Worm (Caenorhabditis elegans) whole organism, L2 larva: Measurements from ENCODE around the gene C29F9.5.

ENCODE experiments used
- C34F6.9 ChIP-seq: fragments of 150-350 bp; optimal IDR thresholded peaks from 2 replicates; lab custom pipeline; 2014; ENCODE audit warnings: missing biosample characterization, missing genetic modification characterization
- F13H6.1 ChIP-seq: sonication (generic microtip); optimal IDR thresholded peaks from 2 replicates; lab custom pipeline; 2016; ENCODE audit warnings: missing genetic modification characterization, missing compliant biosample characterization
- R02D3.7 ChIP-seq: fragments of 150-350 bp; optimal IDR thresholded peaks from 2 replicates; lab custom pipeline; 2014; ENCODE audit warnings: missing biosample characterization, missing genetic modification characterization
- Y55F3AM.14 ChIP-seq: fragments of 200-800 bp; sonication (Bioruptor generic); optimal IDR thresholded peaks from 2 replicates; lab custom pipeline; 2018; ENCODE audit warnings: mild to moderate bottlenecking, missing genetic modification characterization, missing compliant biosample characterization
- ZK546.5 ChIP-seq: sonication (generic microtip); optimal IDR thresholded peaks from 2 replicates; lab custom pipeline; 2017; ENCODE audit warnings: missing biosample characterization, missing genetic modification characterization
- alr-1 ChIP-seq: fragments of 150-350 bp; optimal IDR thresholded peaks from 2 replicates; lab custom pipeline; 2014; ENCODE audit warnings: missing biosample characterization, missing genetic modification characterization
- aly-2 ChIP-seq: fragments of 150-350 bp; optimal IDR thresholded peaks from 2 replicates; lab custom pipeline; 2014; ENCODE audit warnings: missing biosample characterization, missing genetic modification characterization
- ama-1 ChIP-seq: fragments of 150-350 bp; optimal IDR thresholded peaks from 2 replicates; lab custom pipeline; 2018; ENCODE audit warnings: inconsistent platforms
- blmp-1 ChIP-seq: sonication (generic microtip); optimal IDR thresholded peaks from 2 replicates; lab custom pipeline; 2017; ENCODE audit warnings: missing genetic modification characterization, mild to moderate bottlenecking, missing compliant biosample characterization, antibody characterized with exemption, moderate library complexity; ENCODE audit not compliant: insufficient read depth
- ceh-16 ChIP-seq: fragments of 150-350 bp; optimal IDR thresholded peaks from 2 replicates; lab custom pipeline; 2014; ENCODE audit warnings: missing biosample characterization, missing genetic modification characterization
- ceh-82 ChIP-seq: fragments of 150-350 bp; optimal IDR thresholded peaks from 2 replicates; lab custom pipeline; 2014; ENCODE audit warnings: missing biosample characterization, missing genetic modification characterization
- crh-2 ChIP-seq: sonication (generic microtip); optimal IDR thresholded peaks from 2 replicates; lab custom pipeline; 2017; ENCODE audit warnings: missing biosample characterization, missing genetic modification characterization
- dmd-4 ChIP-seq: sonication (generic microtip); optimal IDR thresholded peaks from 2 replicates; lab custom pipeline; 2017; ENCODE audit warnings: missing biosample characterization, missing genetic modification characterization
- egl-27 ChIP-seq: sonication (generic microtip); optimal IDR thresholded peaks from 3 replicates; lab custom pipeline; 2017; ENCODE audit warnings: missing biosample characterization, missing genetic modification reagents, missing genetic modification characterization
- elt-1 ChIP-seq: fragments of 150-350 bp; optimal IDR thresholded peaks from 2 replicates; lab custom pipeline; 2014; ENCODE audit warnings: missing biosample characterization, missing genetic modification characterization
- elt-3 ChIP-seq: sonication (generic microtip); optimal IDR thresholded peaks from 2 replicates; lab custom pipeline; 2017; ENCODE audit warnings: missing biosample characterization, missing genetic modification characterization
- fos-1 ChIP-seq: fragments of 150-350 bp; optimal IDR thresholded peaks from 2 replicates; lab custom pipeline; 2014; ENCODE audit warnings: missing biosample characterization, missing genetic modification characterization
- gmeb-1 ChIP-seq: fragments of 150-350 bp; optimal IDR thresholded peaks from 2 replicates; lab custom pipeline; 2014; ENCODE audit warnings: missing biosample characterization, missing genetic modification characterization
- lin-11 ChIP-seq: fragments of 150-350 bp; sonication (generic microtip); optimal IDR thresholded peaks from 2 replicates; lab custom pipeline; 2014; ENCODE audit warnings: missing biosample characterization, missing genetic modification characterization, inconsistent platforms, mixed read lengths
- lin-13 ChIP-seq: fragments of 150-350 bp; optimal IDR thresholded peaks from 2 replicates; lab custom pipeline; 2014; ENCODE audit warnings: missing biosample characterization, missing genetic modification reagents, missing genetic modification characterization
- lin-39 ChIP-seq: fragments of 150-350 bp; optimal IDR thresholded peaks from 2 replicates; lab custom pipeline; 2014; ENCODE audit warnings: missing biosample characterization, missing genetic modification reagents, missing genetic modification characterization
- lsy-2 ChIP-seq, 2 experiments: fragments of 150-350 bp in 1 of 2; sonication (generic microtip) in 1 of 2; optimal IDR thresholded peaks; 2 replicates each; lab custom pipeline; 2014 to 2017; ENCODE audit warnings: missing biosample characterization in 2 of 2, missing genetic modification characterization in 2 of 2
- mab-5 ChIP-seq: fragments of 150-350 bp; optimal IDR thresholded peaks from 2 replicates; lab custom pipeline; 2014; ENCODE audit warnings: missing biosample characterization, missing genetic modification characterization
- mbf-1 ChIP-seq: sonication (generic microtip); optimal IDR thresholded peaks from 2 replicates; lab custom pipeline; 2017; ENCODE audit warnings: missing biosample characterization, missing genetic modification characterization
- mdl-1 ChIP-seq, 2 experiments: fragments of 150-350 bp in 1 of 2; sonication (generic microtip) in 1 of 2; optimal IDR thresholded peaks; 2 replicates each; lab custom pipeline; 2017; ENCODE audit warnings: missing biosample characterization in 2 of 2, missing genetic modification characterization in 2 of 2
- nhr-10 ChIP-seq: sonication (generic microtip); optimal IDR thresholded peaks from 2 replicates; lab custom pipeline; 2017; ENCODE audit warnings: missing biosample characterization, missing genetic modification characterization
- nhr-11 ChIP-seq: fragments of 150-350 bp; optimal IDR thresholded peaks from 2 replicates; lab custom pipeline; 2014; ENCODE audit warnings: missing biosample characterization, missing genetic modification characterization
- nhr-12 ChIP-seq: fragments of 150-350 bp; optimal IDR thresholded peaks from 2 replicates; lab custom pipeline; 2014; ENCODE audit warnings: missing biosample characterization, missing genetic modification characterization
- nhr-129 ChIP-seq: fragments of 150-350 bp; optimal IDR thresholded peaks from 2 replicates; lab custom pipeline; 2014; ENCODE audit warnings: missing biosample characterization, missing genetic modification characterization
- nhr-21 ChIP-seq: fragments of 150-350 bp; optimal IDR thresholded peaks from 2 replicates; lab custom pipeline; 2014; ENCODE audit warnings: missing biosample characterization, missing genetic modification characterization
- nhr-23 ChIP-seq: fragments of 150-350 bp; optimal IDR thresholded peaks from 2 replicates; lab custom pipeline; 2014; ENCODE audit warnings: missing biosample characterization, missing genetic modification reagents, missing genetic modification characterization
- nhr-237 ChIP-seq: fragments of 150-350 bp; optimal IDR thresholded peaks from 2 replicates; lab custom pipeline; 2014; ENCODE audit warnings: missing biosample characterization, missing genetic modification characterization
- nhr-25 ChIP-seq: fragments of 150-350 bp; sonication (generic microtip); optimal IDR thresholded peaks from 3 replicates; lab custom pipeline; 2014; ENCODE audit warnings: missing biosample characterization, missing genetic modification characterization
- nhr-6 ChIP-seq: fragments of 150-350 bp; optimal IDR thresholded peaks from 2 replicates; lab custom pipeline; 2014; ENCODE audit warnings: missing biosample characterization, missing genetic modification characterization
- nhr-77 ChIP-seq: fragments of 150-350 bp; optimal IDR thresholded peaks from 2 replicates; lab custom pipeline; 2014; ENCODE audit warnings: missing biosample characterization, missing genetic modification characterization
- peb-1 ChIP-seq: fragments of 150-350 bp; optimal IDR thresholded peaks from 2 replicates; lab custom pipeline; 2014; ENCODE audit warnings: missing biosample characterization, missing genetic modification characterization
- sem-4 ChIP-seq: fragments of 150-350 bp; optimal IDR thresholded peaks from 2 replicates; lab custom pipeline; 2014; ENCODE audit warnings: missing biosample characterization, missing genetic modification reagents, missing genetic modification characterization
- skn-1 ChIP-seq: sonication (generic microtip); optimal IDR thresholded peaks from 2 replicates; lab custom pipeline; 2017; ENCODE audit warnings: missing biosample characterization, missing genetic modification characterization
- sma-3 ChIP-seq: sonication (generic microtip); optimal IDR thresholded peaks from 2 replicates; lab custom pipeline; 2016; ENCODE audit warnings: missing genetic modification reagents, missing genetic modification characterization, missing compliant biosample characterization
- sma-9 ChIP-seq, 2 experiments: fragments of 150-350 bp in 1 of 2; sonication (generic microtip) in 1 of 2; optimal IDR thresholded peaks; 2 replicates each; lab custom pipeline; 2014 to 2016; ENCODE audit warnings: missing genetic modification characterization in 2 of 2, mild to moderate bottlenecking in 1 of 2, missing biosample characterization in 1 of 2, missing compliant biosample characterization in 1 of 2, missing genetic modification reagents in 1 of 2, moderate library complexity in 1 of 2
- snpc-4 ChIP-seq: fragments of 150-350 bp; optimal IDR thresholded peaks from 2 replicates; lab custom pipeline; 2014; ENCODE audit warnings: missing biosample characterization, missing genetic modification characterization
- unc-39 ChIP-seq: fragments of 150-350 bp; optimal IDR thresholded peaks from 2 replicates; lab custom pipeline; 2014; ENCODE audit warnings: missing biosample characterization, missing genetic modification characterization
- unc-55 ChIP-seq: fragments of 150-350 bp; sonication (generic microtip); optimal IDR thresholded peaks from 3 replicates; lab custom pipeline; 2014; ENCODE audit warnings: missing biosample characterization, missing genetic modification reagents, missing genetic modification characterization
- unc-62 ChIP-seq: fragments of 150-350 bp; optimal IDR thresholded peaks from 2 replicates; lab custom pipeline; 2014; ENCODE audit warnings: missing biosample characterization, missing genetic modification reagents, missing genetic modification characterization
- zag-1 ChIP-seq: fragments of 150-350 bp; optimal IDR thresholded peaks from 2 replicates; lab custom pipeline; 2014; ENCODE audit warnings: missing biosample characterization, missing genetic modification characterization
- ztf-1 ChIP-seq: fragments of 200-800 bp; sonication (Bioruptor generic); conservative IDR thresholded peaks from 2 replicates; pipeline ENCODE4 v1.3.6; 2022; ENCODE audit warnings: missing genetic modification characterization, missing compliant biosample characterization
- ztf-11 ChIP-seq: sonication (generic microtip); optimal IDR thresholded peaks from 2 replicates; lab custom pipeline; 2017; ENCODE audit warnings: missing biosample characterization, missing genetic modification characterization
- ztf-4 ChIP-seq: fragments of 150-350 bp; optimal IDR thresholded peaks from 2 replicates; lab custom pipeline; 2014; ENCODE audit warnings: missing biosample characterization, missing genetic modification characterization

C29F9.5 gene

ce11 chrIII:87183-87582 is 30.1 kb upstream of the C29F9.5 start, which contains the start of the genes F54C4.4 and mrpl-40:
F54C4.4 (minus strand) TSS chrIII:87381.
mrpl-40 (plus strand) TSS chrIII:87559.
- TF ChIP-seq crh-2 (tag; lab: Kevin White, UChicago) (peak; percentile 64), skn-1 (tag; lab: Kevin White, UChicago) (no peak), ama-1 (no peak), nhr-12 (no peak), nhr-77 (tag; lab: Kevin White, UChicago) (no peak), alr-1 (no peak), ceh-82 (no peak), zag-1 (tag; lab: Kevin White, UChicago) (no peak), nhr-25 (tag; lab: Kevin White, UChicago) (peak; percentile 37), mab-5 (tag; lab: Kevin White, UChicago) (peak; percentile 33), ZK546.5 (tag; lab: Kevin White, UChicago) (no peak), elt-3 (tag; lab: Kevin White, UChicago) (no peak), nhr-6 (tag; lab: Kevin White, UChicago) (no peak), lin-13 (GFP tag; lab: Kevin White, UChicago) (peak; percentile 80), elt-1 (tag; lab: Kevin White, UChicago) (no peak), blmp-1 (tag; lab: Kevin White, UChicago) (peak; percentile 8), mdl-1 (tag; optimal IDR thresholded peaks at IDR 0.05; lab: Kevin White, UChicago) (no peak), aly-2 (tag; lab: Kevin White, UChicago) (no peak), nhr-10 (tag; lab: Kevin White, UChicago) (no peak), ceh-16 (tag; lab: Kevin White, UChicago) (peak; percentile 43), sma-9 (GFP tag; optimal IDR thresholded peaks at IDR 0.05; lab: Kevin White, UChicago) (peak; percentile 16), sma-9 (tag; optimal IDR thresholded peaks at IDR 0.05; lab: Kevin White, UChicago) (no peak), ztf-11 (tag; lab: Kevin White, UChicago) (no peak), dmd-4 (tag; lab: Kevin White, UChicago) (no peak), unc-55 (GFP tag; lab: Kevin White, UChicago) (peak; percentile 81), gmeb-1 (tag; lab: Kevin White, UChicago) (peak; percentile 73), snpc-4 (tag; lab: Kevin White, UChicago) (peak; percentile 21), nhr-21 (tag; lab: Kevin White, UChicago) (peak; percentile 49), nhr-129 (tag; lab: Kevin White, UChicago) (peak; percentile 54), nhr-23 (tag; lab: Kevin White, UChicago) (no peak), lin-11 (peak; percentile 20), ztf-1 (GFP tag; lab: Robert Waterston, UW) (no peak), egl-27 (tag; lab: Kevin White, UChicago) (peak; percentile 53), unc-39 (tag; lab: Kevin White, UChicago) (no peak), lsy-2 (tag; optimal IDR thresholded peaks at IDR 0.05; lab: Kevin White, UChicago) (peak; percentile 56 to 82), sem-4 (no peak), mbf-1 (tag; lab: Kevin White, UChicago) (no peak), F13H6.1 (tag; lab: Kevin White, UChicago) (peak; percentile 56), lin-39 (tag; lab: Kevin White, UChicago) (no peak), nhr-11 (tag; lab: Kevin White, UChicago) (no peak), C34F6.9 (tag; lab: Kevin White, UChicago) (peak; percentile 73), nhr-237 (tag; lab: Kevin White, UChicago) (no peak), unc-62 (GFP tag; lab: Kevin White, UChicago) (no peak), ztf-4 (tag; lab: Kevin White, UChicago) (no peak), R02D3.7 (tag; lab: Kevin White, UChicago) (peak; percentile 94), Y55F3AM.14 (no peak), peb-1 (tag; lab: Kevin White, UChicago) (no peak), sma-3 (GFP tag; lab: Kevin White, UChicago) (peak; percentile 75), fos-1 (tag; lab: Kevin White, UChicago) (peak; percentile 33)
